Worm (Caenorhabditis elegans) whole organism, midembryonic: ENCODE results near the gene Y38H6C.8.

Source experiments
- T22C8.4 ChIP-seq: fragments of 200-800 bp; sonication (Bioruptor generic); IDR thresholded peaks from 2 replicates; pipeline ENCODE4 v1.3.6; 2022; ENCODE audit warnings: missing genetic modification characterization, missing compliant biosample characterization
- flt-1 ChIP-seq: fragments of 200-800 bp; sonication (Bioruptor generic); IDR thresholded peaks from 2 replicates; pipeline ENCODE4 v1.3.6; 2022; ENCODE audit warnings: missing genetic modification characterization, missing compliant biosample characterization
- klf-2 ChIP-seq: fragments of 200-800 bp; sonication (Bioruptor generic); conservative IDR thresholded peaks from 2 replicates; pipeline ENCODE4 v1.3.6; 2022; ENCODE audit warnings: missing genetic modification reagents, missing genetic modification characterization, missing compliant biosample characterization
- med-1 ChIP-seq: sonication (generic microtip); optimal IDR thresholded peaks from 2 replicates; lab custom pipeline; 2017; ENCODE audit warnings: missing genetic modification characterization, mild to moderate bottlenecking, missing compliant biosample characterization, antibody characterized with exemption, missing genetic modification reagents; ENCODE audit not compliant: insufficient read depth
- ref-1 ChIP-seq: fragments of 200-800 bp; sonication (Bioruptor generic); conservative IDR thresholded peaks from 2 replicates; pipeline ENCODE4 v1.3.6; 2022; ENCODE audit warnings: missing genetic modification reagents, missing genetic modification characterization, missing compliant biosample characterization
- tab-1 ChIP-seq: fragments of 200-800 bp; sonication (Bioruptor generic); IDR thresholded peaks from 2 replicates; pipeline ENCODE4 v1.3.6; 2022; ENCODE audit warnings: missing genetic modification characterization, missing compliant biosample characterization
- ztf-23 ChIP-seq: fragments of 200-800 bp; sonication (Bioruptor generic); IDR thresholded peaks from 2 replicates; pipeline ENCODE4 v1.3.6; 2022; ENCODE audit warnings: missing genetic modification reagents, missing genetic modification characterization, missing compliant biosample characterization
- ztf-29 ChIP-seq: fragments of 200-800 bp; sonication (Bioruptor generic); IDR thresholded peaks from 2 replicates; pipeline ENCODE4 v1.3.6; 2022; ENCODE audit warnings: missing genetic modification reagents, missing genetic modification characterization, missing compliant biosample characterization

DNA sequence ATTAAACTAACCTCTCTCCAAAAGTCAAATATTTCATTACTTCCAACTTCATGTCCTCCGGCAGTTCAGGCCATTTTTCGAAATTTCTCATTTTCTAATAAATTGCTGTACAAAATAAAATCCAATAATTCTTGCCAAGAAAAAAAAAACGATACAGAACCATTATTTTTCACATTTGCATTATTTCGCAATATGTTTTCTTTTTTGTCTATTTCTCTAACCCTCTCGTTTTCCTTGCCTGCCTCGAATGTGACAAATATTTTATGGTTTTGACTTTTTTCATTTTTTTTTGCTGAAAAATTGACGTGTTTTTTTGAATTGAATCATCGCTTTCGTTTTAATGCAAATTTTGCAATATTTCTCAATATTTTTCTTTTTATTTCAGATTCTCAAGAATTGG lies 8.5 kb downstream of the Y38H6C.8 start, which contains the start of the genes Y38H6C.9 and fbxa-150:
- TF ChIP-seq T22C8.4 (GFP tag; lab: Robert Waterston, UW) (no peak), ztf-29 (no peak), ref-1 (GFP tag; lab: Robert Waterston, UW) (no peak), flt-1 (GFP tag; lab: Robert Waterston, UW) (no peak), ztf-23 (GFP tag; lab: Robert Waterston, UW) (no peak), klf-2 (GFP tag; lab: Robert Waterston, UW) (no peak), med-1 (GFP tag; lab: Kevin White, UChicago) (no peak), tab-1 (GFP tag; lab: Robert Waterston, UW) (no peak)
